Worm (Caenorhabditis elegans) whole organism, L4 larva: Measurements from ENCODE around the gene rict-1.

ENCODE experiments used
- D1046.2 ChIP-seq: fragments of 200-800 bp; sonication (Bioruptor generic); IDR thresholded peaks from 2 replicates; pipeline ENCODE4 v1.3.6; 2022; ENCODE audit warnings: missing genetic modification characterization, missing compliant biosample characterization
- F26F4.8 ChIP-seq: fragments of 200-800 bp; sonication (Bioruptor generic); conservative IDR thresholded peaks from 2 replicates; pipeline ENCODE4 v1.3.6; 2022; ENCODE audit warnings: missing genetic modification characterization, missing compliant biosample characterization
- Y48G9A.11 ChIP-seq: fragments of 200-800 bp; sonication (Bioruptor generic); IDR thresholded peaks from 2 replicates; pipeline ENCODE4 v1.3.6; 2022; ENCODE audit warnings: missing genetic modification reagents, missing genetic modification characterization, missing compliant biosample characterization
- ZK337.2 ChIP-seq: fragments of 200-800 bp; sonication (Bioruptor generic); IDR thresholded peaks from 2 replicates; pipeline ENCODE4 v1.3.6; 2022; ENCODE audit warnings: missing genetic modification reagents, missing genetic modification characterization, missing compliant biosample characterization
- aha-1 ChIP-seq: fragments of 150-350 bp; peaks from one replicate; lab custom pipeline; 2014; ENCODE audit warnings: missing biosample characterization, missing genetic modification characterization
- ama-1 ChIP-seq: fragments of 150-350 bp; optimal IDR thresholded peaks from 2 replicates; lab custom pipeline; 2014; ENCODE audit warnings: inconsistent platforms, mixed read lengths
- ceh-28 ChIP-seq: fragments of 150-350 bp; optimal IDR thresholded peaks from 2 replicates; lab custom pipeline; 2014; ENCODE audit warnings: missing biosample characterization, missing genetic modification reagents, missing genetic modification characterization
- ceh-82 ChIP-seq: sonication (generic microtip); optimal IDR thresholded peaks from 2 replicates; lab custom pipeline; 2017; ENCODE audit warnings: missing biosample characterization, missing genetic modification characterization
- ces-1 ChIP-seq: fragments of 150-350 bp; sonication (generic microtip); optimal IDR thresholded peaks from 4 replicates; lab custom pipeline; 2014; ENCODE audit warnings: missing biosample characterization, missing genetic modification reagents, missing genetic modification characterization
- dmd-6 ChIP-seq: fragments of 200-800 bp; sonication (Bioruptor generic); IDR thresholded peaks from 2 replicates; pipeline ENCODE4 v1.3.6; 2022; ENCODE audit warnings: missing genetic modification reagents, missing genetic modification characterization, missing compliant biosample characterization
- dmd-9 ChIP-seq: fragments of 200-800 bp; sonication (Bioruptor generic); IDR thresholded peaks from 2 replicates; pipeline ENCODE4 v1.3.6; 2022; ENCODE audit warnings: missing genetic modification reagents, missing genetic modification characterization, missing compliant biosample characterization
- duxl-1 ChIP-seq: sonication (generic microtip); optimal IDR thresholded peaks from 2 replicates; lab custom pipeline; 2016; ENCODE audit warnings: mild to moderate bottlenecking, missing genetic modification characterization, moderate library complexity, missing compliant biosample characterization; ENCODE audit not compliant: poor library complexity
- egl-27 ChIP-seq: sonication (generic microtip); optimal IDR thresholded peaks from 3 replicates; lab custom pipeline; 2017; ENCODE audit warnings: missing biosample characterization, missing genetic modification reagents, missing genetic modification characterization
- fkh-10 ChIP-seq: fragments of 150-350 bp; optimal IDR thresholded peaks from 2 replicates; lab custom pipeline; 2014; ENCODE audit warnings: missing biosample characterization, missing genetic modification reagents, missing genetic modification characterization
- hlh-11 ChIP-seq: fragments of 200-800 bp; sonication (Bioruptor generic); optimal IDR thresholded peaks from 2 replicates; lab custom pipeline; 2018; ENCODE audit warnings: mild to moderate bottlenecking, missing genetic modification characterization, missing compliant biosample characterization
- hlh-30 ChIP-seq: sonication (generic microtip); optimal IDR thresholded peaks from 2 replicates; lab custom pipeline; 2017; ENCODE audit warnings: antibody characterized with exemption, mild to moderate bottlenecking, missing genetic modification characterization, missing compliant biosample characterization; ENCODE audit not compliant: insufficient read depth
- jun-1 ChIP-seq: fragments of 150-350 bp; optimal IDR thresholded peaks from 2 replicates; lab custom pipeline; 2014; ENCODE audit warnings: missing biosample characterization, missing genetic modification reagents, missing genetic modification characterization
- lin-1 ChIP-seq: fragments of 200-800 bp; sonication (Bioruptor generic); IDR thresholded peaks from 2 replicates; pipeline ENCODE4 v1.3.6; 2022; ENCODE audit warnings: missing genetic modification reagents, missing genetic modification characterization, missing compliant biosample characterization
- lin-15B ChIP-seq: fragments of 150-350 bp; sonication (generic microtip); optimal IDR thresholded peaks from 3 replicates; lab custom pipeline; 2014; ENCODE audit warnings: missing biosample characterization, missing genetic modification characterization
- lin-38 ChIP-seq: fragments of 200-800 bp; sonication (Bioruptor generic); IDR thresholded peaks from 2 replicates; pipeline ENCODE4 v1.3.6; 2022; ENCODE audit warnings: missing genetic modification reagents, missing genetic modification characterization, missing compliant biosample characterization
- lsy-2 ChIP-seq, 2 experiments: fragments of 150-350 bp in 1 of 2; sonication (generic microtip) in 1 of 2; optimal IDR thresholded peaks; 2 replicates each; lab custom pipeline; 2014 to 2017; ENCODE audit warnings: missing biosample characterization in 2 of 2, missing genetic modification characterization in 2 of 2
- mes-2 ChIP-seq: sonication (generic microtip); optimal IDR thresholded peaks from 2 replicates; lab custom pipeline; 2016; ENCODE audit warnings: missing genotype, mild to moderate bottlenecking, missing genetic modification characterization, missing compliant biosample characterization; ENCODE audit not compliant: poor library complexity, severe bottlenecking
- mxl-3 ChIP-seq: fragments of 200-800 bp; sonication (Bioruptor generic); optimal IDR thresholded peaks from 2 replicates; lab custom pipeline; 2018; ENCODE audit warnings: mild to moderate bottlenecking, missing genetic modification characterization, missing compliant biosample characterization
- nhr-25 ChIP-seq: sonication (generic microtip); optimal IDR thresholded peaks from 2 replicates; lab custom pipeline; 2017; ENCODE audit warnings: missing genetic modification characterization, mild to moderate bottlenecking, missing compliant biosample characterization, antibody characterized with exemption, moderate library complexity, borderline replicate concordance; ENCODE audit not compliant: insufficient read depth
- nhr-28 ChIP-seq: fragments of 150-350 bp; optimal IDR thresholded peaks from 2 replicates; lab custom pipeline; 2014; ENCODE audit warnings: missing biosample characterization, missing genetic modification characterization
- nhr-48 ChIP-seq: sonication (generic microtip); optimal IDR thresholded peaks from 2 replicates; lab custom pipeline; 2016; ENCODE audit warnings: mild to moderate bottlenecking, missing genetic modification characterization, missing compliant biosample characterization
- nhr-6 ChIP-seq: fragments of 150-350 bp; optimal IDR thresholded peaks from 2 replicates; lab custom pipeline; 2014; ENCODE audit warnings: missing biosample characterization, missing genetic modification characterization
- php-3 ChIP-seq: fragments of 200-800 bp; sonication (Bioruptor generic); IDR thresholded peaks from 2 replicates; pipeline ENCODE4 v1.3.6; 2022; ENCODE audit warnings: missing genetic modification reagents, missing genetic modification characterization, missing compliant biosample characterization
- set-16 ChIP-seq: fragments of 200-800 bp; sonication (Bioruptor generic); IDR thresholded peaks from 2 replicates; pipeline ENCODE4 v1.3.6; 2022; ENCODE audit warnings: missing genetic modification reagents, missing genetic modification characterization, missing compliant biosample characterization
- snpc-1.2 ChIP-seq: fragments of 200-800 bp; sonication (Bioruptor generic); IDR thresholded peaks from 2 replicates; pipeline ENCODE4 v1.3.6; 2022; ENCODE audit warnings: missing genetic modification reagents, missing genetic modification characterization, missing compliant biosample characterization
- tra-1 ChIP-seq: fragments of 200-800 bp; sonication (Bioruptor generic); IDR thresholded peaks from 2 replicates; pipeline ENCODE4 v1.3.6; 2022; ENCODE audit warnings: missing genetic modification reagents, missing genetic modification characterization, missing compliant biosample characterization
- unc-62 ChIP-seq, 3 experiments: fragments of 150-350 bp in 1 of 3; sonication (generic microtip); optimal IDR thresholded peaks in 2 of 3; peaks in 1 of 3; 1 replicate in 1 of 3; 2 replicates in 2 of 3; lab custom pipeline; 2014 to 2017; ENCODE audit warnings: missing biosample characterization in 3 of 3, missing genetic modification characterization in 3 of 3, missing genetic modification reagents in 3 of 3, missing genotype in 1 of 3
- zfp-2 ChIP-seq: sonication (generic microtip); optimal IDR thresholded peaks from 2 replicates; lab custom pipeline; 2016; ENCODE audit warnings: mild to moderate bottlenecking, missing genetic modification characterization, missing compliant biosample characterization

rict-1 gene

DNA sequence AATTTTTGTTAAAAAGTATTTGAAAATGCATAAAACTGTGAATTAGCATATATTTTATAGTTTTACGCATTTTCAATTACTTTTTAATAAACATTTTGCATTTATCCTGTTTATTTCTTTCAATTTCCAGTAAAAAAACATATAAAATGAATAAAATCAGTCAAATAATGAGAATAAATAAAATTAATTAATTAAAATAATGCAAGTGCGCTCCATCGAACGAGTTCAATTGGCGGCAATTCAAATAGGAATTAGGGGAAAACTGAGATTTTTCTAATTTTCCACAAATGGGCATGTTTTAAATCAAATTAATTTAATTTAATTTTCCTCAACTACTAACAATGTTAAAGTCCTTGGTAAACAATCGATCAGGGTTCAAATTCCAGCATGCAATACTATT lies 39.5 kb upstream of the rict-1 start:
- TF ChIP-seq lin-38 (GFP tag; lab: Robert Waterston, UW) (peak; percentile 69), lin-1 (GFP tag; lab: Robert Waterston, UW) (no peak)

DNA sequence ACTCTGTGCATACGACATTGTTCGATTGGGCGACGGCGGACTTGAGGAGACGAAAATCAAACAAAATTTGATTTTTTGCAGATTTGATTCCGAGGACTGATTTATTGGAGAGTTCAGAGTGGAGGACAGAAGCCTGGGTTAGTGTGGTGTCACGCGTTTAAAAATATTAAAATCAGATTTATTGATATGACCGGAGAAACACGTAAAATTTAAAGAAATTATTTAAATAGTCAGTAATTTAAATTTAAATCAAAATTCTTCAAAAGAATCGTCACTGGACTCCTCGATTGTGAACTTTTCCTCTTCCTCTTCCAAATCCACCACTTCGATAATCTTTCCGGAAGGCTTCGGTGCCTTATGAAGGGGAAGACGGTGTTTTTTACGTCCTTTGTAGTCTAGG lies 36.7 kb upstream of the rict-1 start, which contains the start of gene spe-18:
TSS of gene spe-18 (minus strand) at position 101 of the 400 bp plus-strand sequence.
- TF ChIP-seq egl-27 (tag; lab: Kevin White, UChicago) (no peak), Y48G9A.11 (no peak), php-3 (no peak), nhr-6 (tag; lab: Kevin White, UChicago) (no peak), F26F4.8 (GFP tag; lab: Robert Waterston, UW) (no peak), tra-1 (no peak), unc-62 (GFP tag; optimal IDR thresholded peaks at IDR 0.05 in 1 of 2; lab: Kevin White, UChicago) (no peak), unc-62 (tag; optimal IDR thresholded peaks at IDR 0.05; lab: Kevin White, UChicago) (no peak), snpc-1.2 (GFP tag; lab: Robert Waterston, UW) (no peak), aha-1 (no peak), set-16 (GFP tag; lab: Robert Waterston, UW) (no peak), ZK337.2 (GFP tag; lab: Robert Waterston, UW) (no peak)

DNA sequence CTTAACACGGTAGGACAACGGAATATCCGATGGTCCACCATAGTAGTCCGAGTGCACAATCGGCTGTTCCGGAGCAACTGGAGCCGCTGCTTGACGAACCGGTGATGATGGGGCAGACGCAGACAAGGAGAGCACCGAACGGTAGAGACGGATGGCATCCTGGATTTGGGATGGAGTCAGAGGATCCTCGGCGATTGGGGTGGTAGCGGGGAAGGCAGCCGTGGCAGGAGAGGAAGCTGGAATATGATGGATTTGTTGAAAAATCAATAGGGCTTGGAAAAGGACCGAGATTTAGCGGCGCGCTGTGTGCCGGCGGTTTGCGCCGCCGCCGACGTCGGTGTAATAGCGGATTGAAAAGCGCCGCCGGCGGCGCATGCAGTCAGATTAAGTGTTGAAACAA lies 35.8 kb upstream of the rict-1 start:
- TF ChIP-seq aha-1 (peak; percentile 32), hlh-11 (tag; lab: Kevin White, UChicago) (no peak), set-16 (GFP tag; lab: Robert Waterston, UW) (peak; percentile 81)

DNA sequence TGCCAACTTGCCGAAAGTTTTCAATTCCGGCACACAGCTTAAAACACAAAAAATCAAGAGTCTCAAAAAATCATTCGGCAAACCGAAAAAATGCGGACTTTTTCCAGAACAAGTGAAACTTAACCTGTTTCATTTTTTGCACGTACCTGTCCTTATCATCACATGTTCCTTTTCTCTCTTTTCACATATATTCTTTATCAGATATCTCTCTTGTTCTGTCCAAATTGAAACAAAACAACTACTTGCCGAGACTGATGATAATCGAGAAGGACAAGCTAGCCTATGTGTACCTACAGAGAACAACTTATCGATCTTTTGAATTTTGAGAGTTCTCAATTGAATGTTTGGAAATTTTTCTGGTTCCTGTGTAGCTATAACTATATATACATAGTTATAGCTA lies 33.4 kb upstream of the rict-1 start:
- 0 out of 2 replicates have a peak, but pooled peaks have one; percentile 18 for TF ChIP-seq dmd-6 (GFP tag; lab: Robert Waterston, UW)
- TF ChIP-seq Y48G9A.11: no peak
- peak; percentile 29 for TF ChIP-seq hlh-11 (tag; lab: Kevin White, UChicago)
- peak in 1 of 2 experiments; percentile 80 for TF ChIP-seq unc-62 (GFP tag; optimal IDR thresholded peaks at IDR 0.05 in 1 of 2; lab: Kevin White, UChicago)
- TF ChIP-seq unc-62 (tag; optimal IDR thresholded peaks at IDR 0.05; lab: Kevin White, UChicago): no peak
- TF ChIP-seq mxl-3 (GFP tag; lab: Kevin White, UChicago): peak; percentile 12
- TF ChIP-seq hlh-30 (tag; lab: Kevin White, UChicago): peak; percentile 16
- no peak for TF ChIP-seq nhr-48 (tag; lab: Kevin White, UChicago)
- TF ChIP-seq aha-1: peak; percentile 84
- TF ChIP-seq lsy-2 (tag; optimal IDR thresholded peaks at IDR 0.05; lab: Kevin White, UChicago): no peak
- TF ChIP-seq ceh-28 (tag; lab: Kevin White, UChicago): no peak
- no peak for TF ChIP-seq duxl-1 (tag; lab: Kevin White, UChicago)
- TF ChIP-seq jun-1: no peak
- TF ChIP-seq nhr-28 (tag; lab: Kevin White, UChicago): peak; percentile 80
- TF ChIP-seq, all 104 proteins: peak for 7

DNA sequence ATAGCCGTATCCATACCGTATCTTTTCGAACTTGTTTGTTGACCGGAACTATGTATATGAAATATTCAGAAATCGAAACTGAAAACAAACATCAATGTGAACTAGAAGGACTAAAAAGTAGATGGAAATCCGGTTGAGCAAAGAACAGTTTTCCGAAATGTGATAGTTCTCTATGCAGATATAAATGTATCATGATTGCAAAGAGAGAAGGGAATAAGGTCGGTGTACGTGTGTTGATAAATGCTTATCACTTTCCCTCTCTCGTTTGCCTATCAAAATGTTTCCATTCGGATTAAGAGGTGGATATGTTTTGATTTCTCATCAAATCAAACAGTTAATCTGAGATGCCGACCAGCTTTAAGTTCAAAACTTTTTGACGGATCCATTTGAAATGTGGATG lies 31.6 kb upstream of the rict-1 start:
- TF ChIP-seq fkh-10 (GFP tag; lab: Kevin White, UChicago) (no peak), ces-1 (GFP tag; lab: Kevin White, UChicago) (no peak), egl-27 (tag; lab: Kevin White, UChicago) (no peak), nhr-28 (tag; lab: Kevin White, UChicago) (peak; percentile 30), D1046.2 (GFP tag; lab: Robert Waterston, UW) (no peak), lin-15B (tag; lab: Kevin White, UChicago) (no peak), zfp-2 (no peak), aha-1 (peak; percentile 5), ceh-28 (tag; lab: Kevin White, UChicago) (no peak), dmd-9 (no peak), mes-2 (tag; lab: Kevin White, UChicago) (no peak), nhr-25 (tag; lab: Kevin White, UChicago) (no peak), nhr-6 (tag; lab: Kevin White, UChicago) (no peak), ceh-82 (tag; lab: Kevin White, UChicago) (no peak), ama-1 (no peak)
- TF ChIP-seq, all 104 proteins: peak for 2
